Fruit fly (Drosophila melanogaster): ENCODE measurements around the gene Amnionless.

Amnionless gene

dm6 chr2L:303306-303962 is 14.5 kb upstream of the Amnionless start:
- no peak for TF ChIP-seq CG17801 (GFP tag; optimal IDR thresholded peaks at IDR 0.05; ENCODE audit: partially characterized antibody)

- no peak for TF ChIP-seq CG17801 (GFP tag; optimal IDR thresholded peaks at IDR 0.05; ENCODE audit: partially characterized antibody)
These were observed 12.1 kb upstream of the Amnionless start for dm6 chr2L:300877-301706.

dm6 chr2L:300006-300405 is 11.1 kb upstream of the Amnionless start:
- TF ChIP-seq CG17801 (GFP tag; optimal IDR thresholded peaks at IDR 0.05; ENCODE audit: partially characterized antibody): no peak

- no peak for TF ChIP-seq CG17801 (GFP tag; optimal IDR thresholded peaks at IDR 0.05; ENCODE audit: partially characterized antibody)
These were observed 10.1 kb upstream of the Amnionless start for dm6 chr2L:299038-299437.

- no peak for TF ChIP-seq CG17801 (GFP tag; optimal IDR thresholded peaks at IDR 0.05; ENCODE audit: partially characterized antibody)
These were observed 9.3 kb upstream of the Amnionless start for dm6 chr2L:298285-298644.

dm6 chr2L:297480-298284 is 8.7 kb upstream of the Amnionless start, which contains the start of gene Pi3K21B:
Gene Pi3K21B (plus strand): TSS chr2L:297880.
- peak; percentile 81 for TF ChIP-seq CG17801 (GFP tag; optimal IDR thresholded peaks at IDR 0.05; ENCODE audit: partially characterized antibody)

dm6 chr2L:294452-295362 is 5.8 kb upstream of the Amnionless start, which contains the start of the genes U2af38 and Stip1:
Gene U2af38 (minus strand): TSS chr2L:294681.
Gene Stip1 (plus strand): TSS chr2L:295122.
- no peak for TF ChIP-seq CG17801 (GFP tag; optimal IDR thresholded peaks at IDR 0.05; ENCODE audit: partially characterized antibody)

dm6 chr2L:292301-292700 is 3.4 kb upstream of the Amnionless start, which contains the start of gene CG11562:
Gene CG11562 (plus strand): TSS chr2L:292419.
- peak; percentile 2 for TF ChIP-seq CG17801 (GFP tag; optimal IDR thresholded peaks at IDR 0.05; ENCODE audit: partially characterized antibody)

- no peak for TF ChIP-seq CG17801 (GFP tag; optimal IDR thresholded peaks at IDR 0.05; ENCODE audit: partially characterized antibody)
These were observed 2.7 kb upstream of the Amnionless start, which contains the start of gene CG3625 for dm6 chr2L:291657-292056. Gene CG3625 (minus strand): TSS chr2L:291795.

- no peak for TF ChIP-seq CG17801 (GFP tag; optimal IDR thresholded peaks at IDR 0.05; ENCODE audit: partially characterized antibody)
These were observed 2.0 kb upstream of the Amnionless start for dm6 chr2L:290949-291348.

dm6 chr2L:290373-290772 is 1.4 kb upstream of the Amnionless start:
- no peak for TF ChIP-seq CG17801 (GFP tag; optimal IDR thresholded peaks at IDR 0.05; ENCODE audit: partially characterized antibody)

- TF ChIP-seq CG17801 (GFP tag; optimal IDR thresholded peaks at IDR 0.05; ENCODE audit: partially characterized antibody): peak; percentile 33
These were observed 2.5 kb downstream of the Amnionless start for dm6 chr2L:286421-286820.

dm6 chr2L:285596-286023 is 3.3 kb downstream of the Amnionless start:
- no peak for TF ChIP-seq CG17801 (GFP tag; optimal IDR thresholded peaks at IDR 0.05; ENCODE audit: partially characterized antibody)

- TF ChIP-seq CG17801 (GFP tag; optimal IDR thresholded peaks at IDR 0.05; ENCODE audit: partially characterized antibody): peak; percentile 59
These were observed 5.9 kb downstream of the Amnionless start, which contains the start of gene CG11601 for dm6 chr2L:283071-283482. Gene CG11601 (minus strand): TSS chr2L:283269.
